Fruit fly (Drosophila melanogaster): ENCODE data around the gene Med.

Gene Med

dm6 chr3R:31609413-31610054 lies 1.3 kb upstream of the Med start (continued):
- peak; percentile 69 for TF ChIP-seq MESR4 (GFP tag; optimal IDR thresholded peaks at IDR 0.05)
- no peak for TF ChIP-seq NFAT (GFP tag; IDR thresholded peaks at IDR 0.05)
- no peak for TF ChIP-seq ro (GFP tag; IDR thresholded peaks at IDR 0.05)
- no peak for TF ChIP-seq dati (GFP tag; IDR thresholded peaks at IDR 0.05)
- TF ChIP-seq insv (GFP tag; optimal IDR thresholded peaks at IDR 0.05) = peak in 1 of 2 experiments; percentile 60
- TF ChIP-seq CG9609 (GFP tag; optimal IDR thresholded peaks at IDR 0.05) = no peak
- TF ChIP-seq CG31388 (GFP tag; optimal IDR thresholded peaks at IDR 0.05) = no peak
- TF ChIP-seq CG14014 (GFP tag; IDR thresholded peaks at IDR 0.05) = no peak
- TF ChIP-seq Oaz (GFP tag; IDR thresholded peaks at IDR 0.05) = no peak
- TF ChIP-seq bowl (GFP tag; IDR thresholded peaks at IDR 0.05) = no peak
- peak; percentile 49 for TF ChIP-seq PHDP (tag; optimal IDR thresholded peaks at IDR 0.05)
- no peak for TF ChIP-seq MBD-R2 (GFP tag; IDR thresholded peaks at IDR 0.05)
- peak; percentile 93 for TF ChIP-seq CG9797 (GFP tag; optimal IDR thresholded peaks at IDR 0.05)
- peak; percentile 43 for TF ChIP-seq nmo (GFP tag; optimal IDR thresholded peaks at IDR 0.05)
- no peak for TF ChIP-seq ttk (GFP tag; IDR thresholded peaks at IDR 0.05)
- TF ChIP-seq CG15696 (tag; optimal IDR thresholded peaks at IDR 0.05) = peak; percentile 5
- peak; percentile 70 for TF ChIP-seq CG34376 (GFP tag; optimal IDR thresholded peaks at IDR 0.05)
- peak; percentile 77 for TF ChIP-seq trem (tag; optimal IDR thresholded peaks at IDR 0.05)
- peak; percentile 5 for TF ChIP-seq CoRest (tag; optimal IDR thresholded peaks at IDR 0.05)
- TF ChIP-seq lbe (GFP tag; optimal IDR thresholded peaks at IDR 0.05) = peak; percentile 62
- TF ChIP-seq her (GFP tag; optimal IDR thresholded peaks at IDR 0.05) = peak; percentile 26
- peak; percentile 74 for TF ChIP-seq oc (tag; optimal IDR thresholded peaks at IDR 0.05)
- TF ChIP-seq gem (tag; optimal IDR thresholded peaks at IDR 0.05) = no peak
- TF ChIP-seq CG17829 (tag; optimal IDR thresholded peaks at IDR 0.05) = peak; percentile 84
- TF ChIP-seq Fer3 (tag; optimal IDR thresholded peaks at IDR 0.05) = peak; percentile 55
- TF ChIP-seq amos (GFP tag; IDR thresholded peaks at IDR 0.05; ENCODE audit: partially characterized antibody) = no peak
- TF ChIP-seq CG12391 (tag; optimal IDR thresholded peaks at IDR 0.05) = peak; percentile 49
- peak; percentile 13 for TF ChIP-seq Ssrp (tag; optimal IDR thresholded peaks at IDR 0.05)
- peak; percentile 77 for TF ChIP-seq CG7271 (tag; optimal IDR thresholded peaks at IDR 0.05)
- TF ChIP-seq abd-A (tag; optimal IDR thresholded peaks at IDR 0.05) = peak; percentile 45
- no peak for TF ChIP-seq ewg (GFP tag; optimal IDR thresholded peaks at IDR 0.05)
- TF ChIP-seq CG6854 (GFP tag; optimal IDR thresholded peaks at IDR 0.05) = peak; percentile 62
- peak; percentile 16 for TF ChIP-seq ATbp (GFP tag; optimal IDR thresholded peaks at IDR 0.05)
- TF ChIP-seq zfh2 (GFP tag; optimal IDR thresholded peaks at IDR 0.05) = peak; percentile 27
- peak; percentile 80 for TF ChIP-seq pfk (GFP tag; optimal IDR thresholded peaks at IDR 0.05)
- TF ChIP-seq chn (GFP tag; optimal IDR thresholded peaks at IDR 0.05) = peak; percentile 40
- TF ChIP-seq CG8924 (tag; optimal IDR thresholded peaks at IDR 0.05) = peak; percentile 43
- TF ChIP-seq CG1233 (GFP tag; optimal IDR thresholded peaks at IDR 0.05) = no peak
- TF ChIP-seq CG4820 (GFP tag; optimal IDR thresholded peaks at IDR 0.05) = no peak
- TF ChIP-seq CG17186 (GFP tag; optimal IDR thresholded peaks at IDR 0.05) = peak; percentile 52
- TF ChIP-seq grn (GFP tag; optimal IDR thresholded peaks at IDR 0.05) = no peak
- peak; percentile 14 for TF ChIP-seq crc (GFP tag; optimal IDR thresholded peaks at IDR 0.05)
- no peak for TF ChIP-seq CG10959 (GFP tag; IDR thresholded peaks at IDR 0.05)
- TF ChIP-seq CG2120 (GFP tag; optimal IDR thresholded peaks at IDR 0.05) = peak; percentile 39
- TF ChIP-seq bcd (GFP tag; optimal IDR thresholded peaks at IDR 0.05) = no peak
- peak; percentile 11 for TF ChIP-seq scrt (GFP tag; optimal IDR thresholded peaks at IDR 0.05)
- TF ChIP-seq CG12236 (GFP tag; optimal IDR thresholded peaks at IDR 0.05) = peak; percentile 0
- peak; percentile 94 for TF ChIP-seq onecut (GFP tag; IDR thresholded peaks at IDR 0.05)
- TF ChIP-seq wek (GFP tag; optimal IDR thresholded peaks at IDR 0.05) = peak; percentile 60
- peak; percentile 24 for TF ChIP-seq CG11504 (tag; optimal IDR thresholded peaks at IDR 0.05)
